Fruit fly (Drosophila melanogaster): ENCODE results near the gene Uch-L5.
A peak's percentile ranks its signal among the peaks of the same experiment; 100 is the strongest.

DNA sequence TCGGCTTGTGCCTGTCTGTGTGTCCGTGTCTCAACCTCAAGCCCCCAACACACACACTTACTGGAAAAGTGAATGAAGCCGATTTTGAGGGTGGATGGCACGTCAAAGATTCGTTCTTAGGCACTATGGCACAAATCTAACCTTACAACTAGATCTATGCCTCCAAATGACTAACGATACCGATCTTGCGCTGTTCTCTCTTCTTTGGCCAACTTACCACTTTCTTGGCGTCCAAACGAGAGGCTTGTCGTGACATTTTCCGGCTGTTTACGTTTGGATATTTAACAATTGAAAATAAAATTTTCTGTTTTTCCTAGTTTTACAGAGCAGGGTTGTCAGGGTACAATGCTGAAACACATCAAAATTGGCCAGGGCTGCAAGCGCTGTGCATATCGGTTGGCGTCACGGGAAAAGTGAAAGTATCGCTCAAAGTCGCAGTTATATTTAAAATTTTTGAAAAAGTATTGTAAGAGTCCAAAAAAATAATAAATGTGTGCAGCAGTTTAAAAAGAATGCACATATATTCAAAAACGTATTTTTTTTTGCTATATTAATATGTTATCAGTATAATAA, 34.8 kb downstream of the Uch-L5 start, which contains the start of the genes Bet3 and Nf-YA:
- no peak for TF ChIP-seq Dfd (GFP tag; optimal IDR thresholded peaks at IDR 0.05)
- TF ChIP-seq CG8290 (GFP tag; optimal IDR thresholded peaks at IDR 0.05) = peak; percentile 80
- peak in 1 of 2 experiments; percentile 73 for TF ChIP-seq CG8290 (tag; optimal IDR thresholded peaks at IDR 0.05)
- peak; percentile 89 for TF ChIP-seq CG6791 (GFP tag; IDR thresholded peaks at IDR 0.05; ENCODE audit: partially characterized antibody)
- TF ChIP-seq ATbp (GFP tag; optimal IDR thresholded peaks at IDR 0.05) = no peak
- TF ChIP-seq Lhr (GFP tag; optimal IDR thresholded peaks at IDR 0.05) = peak; percentile 44
- peak; percentile 85 for TF ChIP-seq CG16813 (GFP tag; IDR thresholded peaks at IDR 0.05; ENCODE audit: partially characterized antibody)
- peak; percentile 7 for TF ChIP-seq Elba2 (GFP tag; optimal IDR thresholded peaks at IDR 0.05)
- TF ChIP-seq HmgD (GFP tag; optimal IDR thresholded peaks at IDR 0.05) = peak; percentile 67
- TF ChIP-seq sc (optimal IDR thresholded peaks at IDR 0.05) = no peak
- no peak for TF ChIP-seq sc (GFP tag; optimal IDR thresholded peaks at IDR 0.05)
- peak; percentile 90 for TF ChIP-seq knrl (GFP tag; IDR thresholded peaks at IDR 0.05; ENCODE audit: partially characterized antibody)
- TF ChIP-seq CG10147 (GFP tag; optimal IDR thresholded peaks at IDR 0.05) = no peak
- peak; percentile 49 for TF ChIP-seq Meics (GFP tag; optimal IDR thresholded peaks at IDR 0.05)
- TF ChIP-seq CG1832 (GFP tag; optimal IDR thresholded peaks at IDR 0.05) = no peak
